Fruit fly (Drosophila melanogaster): ENCODE data around the gene Rnf11.
A peak's percentile ranks its signal among the peaks of the same experiment; 100 is the strongest.

Gene Rnf11

dm6 chr4:359759-360290 lies 45.1 kb downstream of the Rnf11 start, which contains the start of gene Hcf (continued):
- TF ChIP-seq CG1602 (GFP tag; optimal IDR thresholded peaks at IDR 0.05): peak; percentile 27
- peak; percentile 25; the same call in 1 of the 3 replicates for TF ChIP-seq Doc3 (GFP tag; IDR thresholded peaks at IDR 0.05; ENCODE audit: partially characterized antibody)
- TF ChIP-seq CG7357 (GFP tag; IDR thresholded peaks at IDR 0.05): peak; percentile 100
- no peak for TF ChIP-seq cg (GFP tag; optimal IDR thresholded peaks at IDR 0.05)
- no peak for TF ChIP-seq bsh (GFP tag; optimal IDR thresholded peaks at IDR 0.05)
- TF ChIP-seq crp (GFP tag; optimal IDR thresholded peaks at IDR 0.05): peak in 1 of 2 experiments; percentile 2
- no peak for TF ChIP-seq ewg (GFP tag; optimal IDR thresholded peaks at IDR 0.05)
- TF ChIP-seq CrebB (tag; optimal IDR thresholded peaks at IDR 0.05): no peak
- TF ChIP-seq Opbp (GFP tag; IDR thresholded peaks at IDR 0.05; ENCODE audit: partially characterized antibody): no peak; the same call in 2 of the 3 replicates

dm6 chr4:374230-374629 lies 59.5 kb downstream of the Rnf11 start:
- TF ChIP-seq D19A (tag; optimal IDR thresholded peaks at IDR 0.05) (peak; percentile 97), stc (GFP tag; IDR thresholded peaks at IDR 0.05) (0 out of 2 replicates have a peak, but pooled peaks have one; percentile 29), row (GFP tag; IDR thresholded peaks at IDR 0.05) (peak; percentile 85), Sox100B (GFP tag; optimal IDR thresholded peaks at IDR 0.05) (peak; percentile 4), gem (tag; optimal IDR thresholded peaks at IDR 0.05) (peak; percentile 39), sens (GFP tag) (peak; percentile 45), CG11695 (GFP tag; IDR thresholded peaks at IDR 0.05) (0 out of 3 replicates have a peak, but pooled peaks have one; percentile 27)

- TF ChIP-seq Awh (GFP tag; IDR thresholded peaks at IDR 0.05): no peak
- TF ChIP-seq sens (GFP tag): peak; percentile 25
- TF ChIP-seq Dll (GFP tag; IDR thresholded peaks at IDR 0.05; ENCODE audit: partially characterized antibody): no peak
- no peak for TF ChIP-seq Ets65A (GFP tag)
These were observed 64.4 kb downstream of the Rnf11 start for dm6 chr4:379142-379541.

dm6 chr4:380462-380861 lies 65.7 kb downstream of the Rnf11 start:
- TF ChIP-seq kni (GFP tag; optimal IDR thresholded peaks at IDR 0.05) (peak; percentile 84), CG17361 (GFP tag; IDR thresholded peaks at IDR 0.05) (no peak), ap (GFP tag; IDR thresholded peaks at IDR 0.05) (no peak), CG4707 (GFP tag; optimal IDR thresholded peaks at IDR 0.05) (no peak), Fer1 (GFP tag; optimal IDR thresholded peaks at IDR 0.05) (no peak), unpg (GFP tag; optimal IDR thresholded peaks at IDR 0.05) (no peak), Dad (GFP tag; optimal IDR thresholded peaks at IDR 0.05) (no peak), tll (GFP tag; optimal IDR thresholded peaks at IDR 0.05) (peak in 1 of 2 experiments; percentile 3), salm (tag; optimal IDR thresholded peaks at IDR 0.05) (peak; percentile 1), D19A (tag; optimal IDR thresholded peaks at IDR 0.05) (peak; percentile 17), grau (tag; optimal IDR thresholded peaks at IDR 0.05) (no peak), CG5180 (GFP tag; optimal IDR thresholded peaks at IDR 0.05) (no peak), HHEX (GFP tag; optimal IDR thresholded peaks at IDR 0.05) (no peak), CG11560 (tag; IDR thresholded peaks at IDR 0.05) (no peak), Side (GFP tag; optimal IDR thresholded peaks at IDR 0.05) (no peak), MTF-1 (GFP tag; optimal IDR thresholded peaks at IDR 0.05; ENCODE audit: borderline replicate concordance) (no peak), CG15479 (GFP tag; optimal IDR thresholded peaks at IDR 0.05) (no peak), CG14667 (GFP tag; IDR thresholded peaks at IDR 0.05) (no peak), Sry-δ (GFP tag; optimal IDR thresholded peaks at IDR 0.05) (no peak), dimm (GFP tag; IDR thresholded peaks at IDR 0.05) (no peak), Bdp1 (GFP tag; optimal IDR thresholded peaks at IDR 0.05) (no peak), CG10267 (tag; optimal IDR thresholded peaks at IDR 0.05) (no peak), CG34376 (GFP tag; optimal IDR thresholded peaks at IDR 0.05) (no peak), CG33213 (GFP tag; optimal IDR thresholded peaks at IDR 0.05) (no peak), jigr1 (GFP tag; IDR thresholded peaks at IDR 0.05) (no peak), CG11504 (tag; optimal IDR thresholded peaks at IDR 0.05) (no peak), CG4820 (GFP tag; optimal IDR thresholded peaks at IDR 0.05) (no peak), Dll (GFP tag; IDR thresholded peaks at IDR 0.05; ENCODE audit: partially characterized antibody) (0 out of 4 replicates have a peak, but pooled peaks have one; percentile 20)
